Worm (Caenorhabditis elegans) whole organism, young adult: ENCODE data around the gene T03F6.3.

ENCODE experiments used
- B0261.1 ChIP-seq: sonication (generic microtip); optimal IDR thresholded peaks from 2 replicates; lab custom pipeline; 2016; ENCODE audit warnings: mild to moderate bottlenecking, missing genetic modification characterization, moderate library complexity, missing compliant biosample characterization
- F52B5.7 ChIP-seq: sonication (generic microtip); optimal IDR thresholded peaks from 2 replicates; lab custom pipeline; 2016; ENCODE audit warnings: mild to moderate bottlenecking, missing genetic modification characterization, missing compliant biosample characterization
- Y56A3A.18 ChIP-seq: fragments of 200-800 bp; sonication (Bioruptor generic); IDR thresholded peaks from 2 replicates; pipeline ENCODE4 v1.3.6; 2022; ENCODE audit warnings: missing genetic modification reagents, missing genetic modification characterization, missing compliant biosample characterization
- egl-44 ChIP-seq: fragments of 200-800 bp; sonication (Bioruptor generic); IDR thresholded peaks from 2 replicates; pipeline ENCODE4 v1.3.6; 2022; ENCODE audit warnings: missing genetic modification reagents, missing genetic modification characterization, missing compliant biosample characterization
- gei-17 ChIP-seq: fragments of 200-800 bp; sonication (Bioruptor generic); optimal IDR thresholded peaks from 2 replicates; lab custom pipeline; 2018; ENCODE audit warnings: mild to moderate bottlenecking, missing genetic modification characterization, missing compliant biosample characterization
- let-607 ChIP-seq, 2 experiments: fragments of 200-800 bp in 1 of 2; sonication (Bioruptor generic) in 1 of 2; sonication (generic microtip) in 1 of 2; optimal IDR thresholded peaks; 2 replicates each; lab custom pipeline; 2016 to 2018; ENCODE audit warnings: mild to moderate bottlenecking in 2 of 2, missing compliant biosample characterization in 2 of 2, missing genetic modification characterization in 2 of 2, moderate library complexity in 2 of 2, missing genotype in 1 of 2
- nhr-80 ChIP-seq: sonication (generic microtip); optimal IDR thresholded peaks from 2 replicates; lab custom pipeline; 2016; ENCODE audit warnings: missing genetic modification characterization, missing compliant biosample characterization
- pha-4 ChIP-seq: fragments of 150-350 bp; sonication (generic microtip); optimal IDR thresholded peaks from 2 replicates; lab custom pipeline; 2014; ENCODE audit warnings: missing biosample characterization, missing genetic modification reagents, missing genetic modification characterization

DNA sequence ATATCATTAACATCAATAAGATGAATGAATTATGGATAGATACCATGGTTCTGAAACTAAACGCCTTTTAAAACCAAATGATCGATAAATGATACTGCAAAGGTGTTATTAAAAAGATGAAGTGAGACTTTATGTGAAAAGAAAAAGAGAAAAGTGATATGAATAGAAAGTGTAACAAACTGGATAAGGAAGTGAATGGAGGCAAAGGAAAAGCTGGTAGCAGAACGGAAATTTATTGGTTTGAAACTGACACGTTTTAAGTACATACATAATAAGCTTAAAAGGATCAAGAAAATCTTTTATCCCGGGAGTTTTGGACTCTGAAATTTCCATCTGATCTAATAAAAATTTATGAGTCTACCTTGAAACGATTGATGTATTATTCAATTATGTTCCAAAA lies 40.5 kb downstream of the T03F6.3 start, which contains the start of gene bli-5:
- TF ChIP-seq pha-4 (tag; lab: Kevin White, UChicago) = no peak
- TF ChIP-seq let-607 (tag; optimal IDR thresholded peaks at IDR 0.05; lab: Kevin White, UChicago) = no peak
- TF ChIP-seq nhr-80 (tag; lab: Kevin White, UChicago) = no peak
- no peak for TF ChIP-seq egl-44 (GFP tag; lab: Robert Waterston, UW)
- no peak for TF ChIP-seq F52B5.7 (tag; lab: Kevin White, UChicago)
- TF ChIP-seq Y56A3A.18 (GFP tag; lab: Robert Waterston, UW) = no peak
- TF ChIP-seq B0261.1 (tag; lab: Kevin White, UChicago) = no peak
- no peak for TF ChIP-seq gei-17 (GFP tag; lab: Kevin White, UChicago)
